Worm (Caenorhabditis elegans) whole organism, L2 larva: Measurements from ENCODE around the gene srr-3.

Source experiments
- C34F6.9 ChIP-seq: fragments of 150-350 bp; optimal IDR thresholded peaks from 2 replicates; lab custom pipeline; 2014; ENCODE audit warnings: missing biosample characterization, missing genetic modification characterization
- F13H6.1 ChIP-seq: sonication (generic microtip); optimal IDR thresholded peaks from 2 replicates; lab custom pipeline; 2016; ENCODE audit warnings: missing genetic modification characterization, missing compliant biosample characterization
- R02D3.7 ChIP-seq: fragments of 150-350 bp; optimal IDR thresholded peaks from 2 replicates; lab custom pipeline; 2014; ENCODE audit warnings: missing biosample characterization, missing genetic modification characterization
- Y55F3AM.14 ChIP-seq: fragments of 200-800 bp; sonication (Bioruptor generic); optimal IDR thresholded peaks from 2 replicates; lab custom pipeline; 2018; ENCODE audit warnings: mild to moderate bottlenecking, missing genetic modification characterization, missing compliant biosample characterization
- ZK546.5 ChIP-seq: sonication (generic microtip); optimal IDR thresholded peaks from 2 replicates; lab custom pipeline; 2017; ENCODE audit warnings: missing biosample characterization, missing genetic modification characterization
- aly-2 ChIP-seq: fragments of 150-350 bp; optimal IDR thresholded peaks from 2 replicates; lab custom pipeline; 2014; ENCODE audit warnings: missing biosample characterization, missing genetic modification characterization
- ama-1 ChIP-seq: fragments of 150-350 bp; optimal IDR thresholded peaks from 2 replicates; lab custom pipeline; 2018; ENCODE audit warnings: inconsistent platforms
- blmp-1 ChIP-seq: sonication (generic microtip); optimal IDR thresholded peaks from 2 replicates; lab custom pipeline; 2017; ENCODE audit warnings: missing genetic modification characterization, mild to moderate bottlenecking, missing compliant biosample characterization, antibody characterized with exemption, moderate library complexity; ENCODE audit not compliant: insufficient read depth
- ceh-16 ChIP-seq: fragments of 150-350 bp; optimal IDR thresholded peaks from 2 replicates; lab custom pipeline; 2014; ENCODE audit warnings: missing biosample characterization, missing genetic modification characterization
- ceh-82 ChIP-seq: fragments of 150-350 bp; optimal IDR thresholded peaks from 2 replicates; lab custom pipeline; 2014; ENCODE audit warnings: missing biosample characterization, missing genetic modification characterization
- crh-2 ChIP-seq: sonication (generic microtip); optimal IDR thresholded peaks from 2 replicates; lab custom pipeline; 2017; ENCODE audit warnings: missing biosample characterization, missing genetic modification characterization
- egl-27 ChIP-seq: sonication (generic microtip); optimal IDR thresholded peaks from 3 replicates; lab custom pipeline; 2017; ENCODE audit warnings: missing biosample characterization, missing genetic modification reagents, missing genetic modification characterization
- elt-1 ChIP-seq: fragments of 150-350 bp; optimal IDR thresholded peaks from 2 replicates; lab custom pipeline; 2014; ENCODE audit warnings: missing biosample characterization, missing genetic modification characterization
- fos-1 ChIP-seq: fragments of 150-350 bp; optimal IDR thresholded peaks from 2 replicates; lab custom pipeline; 2014; ENCODE audit warnings: missing biosample characterization, missing genetic modification characterization
- gmeb-1 ChIP-seq: fragments of 150-350 bp; optimal IDR thresholded peaks from 2 replicates; lab custom pipeline; 2014; ENCODE audit warnings: missing biosample characterization, missing genetic modification characterization
- lin-11 ChIP-seq: fragments of 150-350 bp; sonication (generic microtip); optimal IDR thresholded peaks from 2 replicates; lab custom pipeline; 2014; ENCODE audit warnings: missing biosample characterization, missing genetic modification characterization, inconsistent platforms, mixed read lengths
- lin-13 ChIP-seq: fragments of 150-350 bp; optimal IDR thresholded peaks from 2 replicates; lab custom pipeline; 2014; ENCODE audit warnings: missing biosample characterization, missing genetic modification reagents, missing genetic modification characterization
- lin-39 ChIP-seq: fragments of 150-350 bp; optimal IDR thresholded peaks from 2 replicates; lab custom pipeline; 2014; ENCODE audit warnings: missing biosample characterization, missing genetic modification reagents, missing genetic modification characterization
- lsy-2 ChIP-seq, 2 experiments: fragments of 150-350 bp in 1 of 2; sonication (generic microtip) in 1 of 2; optimal IDR thresholded peaks; 2 replicates each; lab custom pipeline; 2014 to 2017; ENCODE audit warnings: missing biosample characterization in 2 of 2, missing genetic modification characterization in 2 of 2
- mab-5 ChIP-seq: fragments of 150-350 bp; optimal IDR thresholded peaks from 2 replicates; lab custom pipeline; 2014; ENCODE audit warnings: missing biosample characterization, missing genetic modification characterization
- nhr-10 ChIP-seq: sonication (generic microtip); optimal IDR thresholded peaks from 2 replicates; lab custom pipeline; 2017; ENCODE audit warnings: missing biosample characterization, missing genetic modification characterization
- nhr-11 ChIP-seq: fragments of 150-350 bp; optimal IDR thresholded peaks from 2 replicates; lab custom pipeline; 2014; ENCODE audit warnings: missing biosample characterization, missing genetic modification characterization
- nhr-12 ChIP-seq: fragments of 150-350 bp; optimal IDR thresholded peaks from 2 replicates; lab custom pipeline; 2014; ENCODE audit warnings: missing biosample characterization, missing genetic modification characterization
- nhr-129 ChIP-seq: fragments of 150-350 bp; optimal IDR thresholded peaks from 2 replicates; lab custom pipeline; 2014; ENCODE audit warnings: missing biosample characterization, missing genetic modification characterization
- nhr-21 ChIP-seq: fragments of 150-350 bp; optimal IDR thresholded peaks from 2 replicates; lab custom pipeline; 2014; ENCODE audit warnings: missing biosample characterization, missing genetic modification characterization
- nhr-23 ChIP-seq: fragments of 150-350 bp; optimal IDR thresholded peaks from 2 replicates; lab custom pipeline; 2014; ENCODE audit warnings: missing biosample characterization, missing genetic modification reagents, missing genetic modification characterization
- nhr-237 ChIP-seq: fragments of 150-350 bp; optimal IDR thresholded peaks from 2 replicates; lab custom pipeline; 2014; ENCODE audit warnings: missing biosample characterization, missing genetic modification characterization
- nhr-25 ChIP-seq: fragments of 150-350 bp; sonication (generic microtip); optimal IDR thresholded peaks from 3 replicates; lab custom pipeline; 2014; ENCODE audit warnings: missing biosample characterization, missing genetic modification characterization
- peb-1 ChIP-seq: fragments of 150-350 bp; optimal IDR thresholded peaks from 2 replicates; lab custom pipeline; 2014; ENCODE audit warnings: missing biosample characterization, missing genetic modification characterization
- sem-4 ChIP-seq: fragments of 150-350 bp; optimal IDR thresholded peaks from 2 replicates; lab custom pipeline; 2014; ENCODE audit warnings: missing biosample characterization, missing genetic modification reagents, missing genetic modification characterization
- sma-3 ChIP-seq: sonication (generic microtip); optimal IDR thresholded peaks from 2 replicates; lab custom pipeline; 2016; ENCODE audit warnings: missing genetic modification reagents, missing genetic modification characterization, missing compliant biosample characterization
- sma-9 ChIP-seq, 2 experiments: fragments of 150-350 bp in 1 of 2; sonication (generic microtip) in 1 of 2; optimal IDR thresholded peaks; 2 replicates each; lab custom pipeline; 2014 to 2016; ENCODE audit warnings: missing genetic modification characterization in 2 of 2, mild to moderate bottlenecking in 1 of 2, missing biosample characterization in 1 of 2, missing compliant biosample characterization in 1 of 2, missing genetic modification reagents in 1 of 2, moderate library complexity in 1 of 2
- unc-39 ChIP-seq: fragments of 150-350 bp; optimal IDR thresholded peaks from 2 replicates; lab custom pipeline; 2014; ENCODE audit warnings: missing biosample characterization, missing genetic modification characterization
- unc-55 ChIP-seq: fragments of 150-350 bp; sonication (generic microtip); optimal IDR thresholded peaks from 3 replicates; lab custom pipeline; 2014; ENCODE audit warnings: missing biosample characterization, missing genetic modification reagents, missing genetic modification characterization
- unc-62 ChIP-seq: fragments of 150-350 bp; optimal IDR thresholded peaks from 2 replicates; lab custom pipeline; 2014; ENCODE audit warnings: missing biosample characterization, missing genetic modification reagents, missing genetic modification characterization
- zag-1 ChIP-seq: fragments of 150-350 bp; optimal IDR thresholded peaks from 2 replicates; lab custom pipeline; 2014; ENCODE audit warnings: missing biosample characterization, missing genetic modification characterization
- ztf-1 ChIP-seq: fragments of 200-800 bp; sonication (Bioruptor generic); conservative IDR thresholded peaks from 2 replicates; pipeline ENCODE4 v1.3.6; 2022; ENCODE audit warnings: missing genetic modification characterization, missing compliant biosample characterization
- ztf-11 ChIP-seq: sonication (generic microtip); optimal IDR thresholded peaks from 2 replicates; lab custom pipeline; 2017; ENCODE audit warnings: missing biosample characterization, missing genetic modification characterization
- ztf-4 ChIP-seq: fragments of 150-350 bp; optimal IDR thresholded peaks from 2 replicates; lab custom pipeline; 2014; ENCODE audit warnings: missing biosample characterization, missing genetic modification characterization

Gene srr-3

DNA sequence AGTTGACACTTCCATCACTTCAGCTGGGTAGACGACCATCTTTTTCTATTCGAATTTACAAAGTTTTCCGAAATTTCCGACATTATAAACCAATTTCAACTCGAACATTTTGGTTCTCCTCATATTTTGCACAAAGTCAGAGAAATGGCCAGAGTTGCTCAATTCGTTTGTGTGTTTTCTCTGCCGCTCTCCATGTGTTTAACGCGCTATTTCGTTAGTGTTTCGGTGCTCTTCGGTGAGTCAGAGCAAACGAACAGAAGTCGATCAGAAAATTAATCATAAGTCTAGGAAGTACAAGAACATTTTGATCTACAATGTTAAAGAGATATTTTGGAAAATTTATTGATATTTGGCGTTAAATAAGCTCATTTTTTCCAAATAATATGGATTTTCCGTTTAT lies at the start of gene srr-3:
srr-3 (minus strand) TSS at position 101 of the 400 bp plus-strand sequence.
- TF ChIP-seq sma-3 (GFP tag; lab: Kevin White, UChicago), result no peak
- no peak for TF ChIP-seq ceh-82
- TF ChIP-seq peb-1 (tag; lab: Kevin White, UChicago), result no peak
- TF ChIP-seq fos-1 (tag; lab: Kevin White, UChicago), result peak; percentile 25
- TF ChIP-seq unc-55, result no peak

DNA sequence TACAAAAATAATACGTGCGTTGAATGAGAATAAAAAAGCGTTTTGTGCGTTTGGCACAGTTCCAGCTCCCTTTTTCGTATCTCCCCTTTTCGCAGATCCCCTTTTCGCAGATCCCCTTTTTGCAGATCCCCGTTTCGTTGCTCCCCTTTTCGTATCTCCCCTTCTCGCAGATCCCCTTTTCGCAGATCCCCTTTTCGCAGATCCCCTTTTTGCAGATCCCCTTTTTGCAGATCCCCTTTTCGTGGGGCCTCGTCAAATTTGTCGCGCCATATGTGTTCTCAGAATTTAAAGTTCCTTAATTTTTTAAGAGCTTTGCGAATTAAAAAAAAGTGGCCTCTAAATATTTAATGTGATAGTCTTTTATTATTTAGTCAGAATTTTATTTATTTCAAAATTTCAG lies 44.4 kb upstream of the srr-3 start, which contains the start of gene Y32B12B.4:
Y32B12B.4 (plus strand) TSS at position 399 of the 400 bp plus-strand sequence.
- TF ChIP-seq ama-1 (lab: Kevin White, UChicago), result no peak
- no peak for TF ChIP-seq egl-27 (tag; lab: Kevin White, UChicago)
- TF ChIP-seq nhr-25, result no peak
- TF ChIP-seq lin-13 (GFP tag; lab: Kevin White, UChicago), result no peak
- no peak for TF ChIP-seq ztf-11 (tag; lab: Kevin White, UChicago)
- no peak for TF ChIP-seq peb-1 (tag; lab: Kevin White, UChicago)
- TF ChIP-seq aly-2 (tag; lab: Kevin White, UChicago), result no peak
- TF ChIP-seq unc-39 (tag; lab: Kevin White, UChicago), result no peak
- no peak for TF ChIP-seq nhr-11 (tag; lab: Kevin White, UChicago)
- TF ChIP-seq sma-9 (GFP tag; optimal IDR thresholded peaks at IDR 0.05; lab: Kevin White, UChicago), result no peak
- TF ChIP-seq sma-9 (tag; optimal IDR thresholded peaks at IDR 0.05; lab: Kevin White, UChicago), result no peak
- TF ChIP-seq lin-39 (tag; lab: Kevin White, UChicago), result no peak
- no peak for TF ChIP-seq nhr-129 (tag; lab: Kevin White, UChicago)
- TF ChIP-seq crh-2 (tag; lab: Kevin White, UChicago), result no peak
- TF ChIP-seq ceh-82, result no peak
- TF ChIP-seq nhr-10 (tag; lab: Kevin White, UChicago), result no peak

- TF ChIP-seq nhr-129 (tag; lab: Kevin White, UChicago), result no peak
- no peak for TF ChIP-seq sma-9 (GFP tag; optimal IDR thresholded peaks at IDR 0.05; lab: Kevin White, UChicago)
- TF ChIP-seq sma-9 (tag; optimal IDR thresholded peaks at IDR 0.05; lab: Kevin White, UChicago), result no peak
- TF ChIP-seq peb-1 (tag; lab: Kevin White, UChicago), result no peak
Observed at ce11 chrV:16550680-16551079, 42.1 kb upstream of the srr-3 start, which contains the start of gene srbc-65. srbc-65 (plus strand) TSS chrV:16550980.

- TF ChIP-seq ZK546.5 (tag; lab: Kevin White, UChicago), result no peak
- no peak for TF ChIP-seq nhr-23 (tag; lab: Kevin White, UChicago)
- TF ChIP-seq gmeb-1 (tag; lab: Kevin White, UChicago), result no peak
Observed at ce11 chrV:16540657-16541056, 32.1 kb upstream of the srr-3 start.

DNA sequence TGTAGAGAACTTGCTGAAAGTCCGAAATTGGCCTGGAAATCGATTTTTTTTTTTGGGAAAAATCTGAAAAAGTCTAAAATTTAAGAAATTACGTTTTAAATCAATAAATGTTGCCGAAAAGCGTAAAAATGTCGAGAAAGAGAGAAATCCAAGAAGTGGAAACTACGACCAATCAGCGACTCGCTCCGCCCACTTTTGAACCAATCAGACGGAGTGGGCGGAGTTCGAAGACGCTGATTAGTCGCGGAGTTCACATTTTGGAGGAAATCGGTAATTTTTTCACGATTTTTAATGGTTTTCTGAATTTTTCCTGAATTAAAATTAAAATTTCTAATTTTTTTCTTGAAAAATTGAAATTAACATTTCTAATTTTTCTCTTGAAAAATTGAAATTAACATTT lies 31.1 kb upstream of the srr-3 start:
- no peak for TF ChIP-seq ztf-4 (tag; lab: Kevin White, UChicago)
- TF ChIP-seq C34F6.9 (tag; lab: Kevin White, UChicago), result no peak
- no peak for TF ChIP-seq nhr-25
- no peak for TF ChIP-seq R02D3.7 (tag; lab: Kevin White, UChicago)
- no peak for TF ChIP-seq nhr-237
- no peak for TF ChIP-seq ztf-1 (GFP tag; lab: Robert Waterston, UW)
- no peak for TF ChIP-seq ceh-82
- no peak for TF ChIP-seq aly-2 (tag; lab: Kevin White, UChicago)
- no peak for TF ChIP-seq zag-1
- no peak for TF ChIP-seq ceh-16
- no peak for TF ChIP-seq lsy-2 (tag; optimal IDR thresholded peaks at IDR 0.05; lab: Kevin White, UChicago)
- TF ChIP-seq ztf-11 (tag; lab: Kevin White, UChicago), result no peak

DNA sequence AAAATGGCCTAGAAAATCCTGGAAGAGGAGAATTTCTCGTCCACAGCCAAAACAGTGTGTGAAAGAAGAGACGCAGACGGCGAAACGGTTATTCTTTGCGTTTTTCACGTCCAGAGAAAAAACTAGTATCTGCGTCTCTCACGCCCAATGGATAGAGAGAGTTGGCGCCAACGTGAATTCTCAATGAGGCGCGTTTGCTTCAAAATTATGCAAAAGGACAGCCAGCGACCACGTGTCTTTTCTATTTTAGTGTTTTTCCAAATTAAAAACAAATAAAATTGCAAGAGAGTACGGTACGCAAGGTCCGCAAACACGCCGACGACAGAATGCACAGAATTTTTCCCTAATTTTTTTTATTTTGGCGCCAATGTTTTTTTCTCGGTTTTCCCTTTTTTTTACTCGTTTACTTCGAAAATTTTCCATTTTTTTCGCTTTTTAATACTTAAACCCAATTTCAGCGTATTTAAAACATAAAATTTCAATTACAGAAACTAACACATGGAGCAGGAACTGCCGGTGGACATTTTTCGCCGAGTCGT lies 29.4 kb upstream of the srr-3 start, which contains the start of gene Y32B12B.2:
Y32B12B.2 (plus strand) TSS at position 489 of the 539 bp plus-strand sequence.
- TF ChIP-seq nhr-21 (tag; lab: Kevin White, UChicago) (no peak), F13H6.1 (tag; lab: Kevin White, UChicago) (no peak), elt-1 (tag; lab: Kevin White, UChicago) (no peak), mab-5 (tag; lab: Kevin White, UChicago) (no peak), sem-4 (tag; lab: Kevin White, UChicago) (no peak), Y55F3AM.14 (no peak), C34F6.9 (tag; lab: Kevin White, UChicago) (peak; percentile 44), nhr-12 (tag; lab: Kevin White, UChicago) (no peak), ZK546.5 (tag; lab: Kevin White, UChicago) (no peak), aly-2 (tag; lab: Kevin White, UChicago) (no peak), unc-62 (GFP tag; lab: Kevin White, UChicago) (no peak), gmeb-1 (tag; lab: Kevin White, UChicago) (peak; percentile 72), R02D3.7 (tag; lab: Kevin White, UChicago) (no peak), ceh-82 (no peak), lin-11 (tag; lab: Kevin White, UChicago) (no peak), nhr-129 (tag; lab: Kevin White, UChicago) (peak; percentile 3), blmp-1 (tag; lab: Kevin White, UChicago) (no peak), egl-27 (tag; lab: Kevin White, UChicago) (no peak), nhr-237 (no peak), ztf-1 (GFP tag; lab: Robert Waterston, UW) (no peak), sma-3 (GFP tag; lab: Kevin White, UChicago) (peak; percentile 12), unc-55 (peak; percentile 80), lsy-2 (tag; optimal IDR thresholded peaks at IDR 0.05; lab: Kevin White, UChicago) (peak; percentile 90 to 97), sma-9 (GFP tag; optimal IDR thresholded peaks at IDR 0.05; lab: Kevin White, UChicago) (no peak), sma-9 (tag; optimal IDR thresholded peaks at IDR 0.05; lab: Kevin White, UChicago) (no peak), unc-39 (tag; lab: Kevin White, UChicago) (no peak), nhr-23 (tag; lab: Kevin White, UChicago) (no peak)
